Worm (Caenorhabditis elegans) whole organism, young adult: ENCODE measurements around the gene cest-2.1.

Source experiments
- C06A6.2 ChIP-seq: fragments of 200-800 bp; sonication (Bioruptor generic); conservative IDR thresholded peaks from 2 replicates; pipeline ENCODE4 v1.3.6; 2022; ENCODE audit warnings: missing genetic modification characterization, missing compliant biosample characterization
- F57A8.1 ChIP-seq: fragments of 200-800 bp; sonication (Bioruptor generic); optimal IDR thresholded peaks from 2 replicates; lab custom pipeline; 2018; ENCODE audit warnings: mild to moderate bottlenecking, missing genetic modification characterization, moderate library complexity, missing compliant biosample characterization
- F57C9.4 ChIP-seq: sonication (generic microtip); optimal IDR thresholded peaks from 2 replicates; lab custom pipeline; 2017; ENCODE audit warnings: mild to moderate bottlenecking, missing genetic modification characterization, missing compliant biosample characterization
- Y53G8AR.9 ChIP-seq: fragments of 200-800 bp; sonication (Bioruptor generic); conservative IDR thresholded peaks from 2 replicates; pipeline ENCODE4 v1.3.6; 2022; ENCODE audit warnings: missing genetic modification reagents, missing genetic modification characterization, missing compliant biosample characterization
- ama-1 ChIP-seq, 3 experiments: fragments of 150-350 bp in 1 of 3; sonication (generic microtip) in 2 of 3; optimal IDR thresholded peaks; 2 replicates each; lab custom pipeline; 2014 to 2018; ENCODE audit warnings: missing biosample characterization in 2 of 3, missing genetic modification characterization in 2 of 3, missing genetic modification reagents in 2 of 3
- egl-18 ChIP-seq: fragments of 200-800 bp; sonication (Bioruptor generic); IDR thresholded peaks from 2 replicates; pipeline ENCODE4 v1.3.6; 2022; ENCODE audit warnings: missing genetic modification reagents, missing genetic modification characterization, missing compliant biosample characterization
- egl-44 ChIP-seq: fragments of 200-800 bp; sonication (Bioruptor generic); IDR thresholded peaks from 2 replicates; pipeline ENCODE4 v1.3.6; 2022; ENCODE audit warnings: missing genetic modification reagents, missing genetic modification characterization, missing compliant biosample characterization
- fkh-3 ChIP-seq: sonication (generic microtip); optimal IDR thresholded peaks from 2 replicates; lab custom pipeline; 2016; ENCODE audit warnings: mild to moderate bottlenecking, missing genetic modification characterization, missing compliant biosample characterization
- hlh-26 ChIP-seq: fragments of 200-800 bp; sonication (Bioruptor generic); conservative IDR thresholded peaks from 2 replicates; pipeline ENCODE4 v1.3.6; 2022; ENCODE audit warnings: missing genetic modification reagents, missing genetic modification characterization, missing compliant biosample characterization
- rpc-1 ChIP-seq, 2 experiments: fragments of 150-350 bp in 1 of 2; sonication (generic microtip) in 1 of 2; optimal IDR thresholded peaks; 2 replicates each; lab custom pipeline; 2014 to 2018; ENCODE audit warnings: missing biosample characterization in 1 of 2, missing genetic modification characterization in 1 of 2, missing genetic modification reagents in 1 of 2, missing genotype in 1 of 2
- ztf-25 ChIP-seq: fragments of 200-800 bp; sonication (Bioruptor generic); IDR thresholded peaks from 2 replicates; pipeline ENCODE4 v1.3.6; 2022; ENCODE audit warnings: missing genetic modification reagents, missing genetic modification characterization, missing compliant biosample characterization

DNA sequence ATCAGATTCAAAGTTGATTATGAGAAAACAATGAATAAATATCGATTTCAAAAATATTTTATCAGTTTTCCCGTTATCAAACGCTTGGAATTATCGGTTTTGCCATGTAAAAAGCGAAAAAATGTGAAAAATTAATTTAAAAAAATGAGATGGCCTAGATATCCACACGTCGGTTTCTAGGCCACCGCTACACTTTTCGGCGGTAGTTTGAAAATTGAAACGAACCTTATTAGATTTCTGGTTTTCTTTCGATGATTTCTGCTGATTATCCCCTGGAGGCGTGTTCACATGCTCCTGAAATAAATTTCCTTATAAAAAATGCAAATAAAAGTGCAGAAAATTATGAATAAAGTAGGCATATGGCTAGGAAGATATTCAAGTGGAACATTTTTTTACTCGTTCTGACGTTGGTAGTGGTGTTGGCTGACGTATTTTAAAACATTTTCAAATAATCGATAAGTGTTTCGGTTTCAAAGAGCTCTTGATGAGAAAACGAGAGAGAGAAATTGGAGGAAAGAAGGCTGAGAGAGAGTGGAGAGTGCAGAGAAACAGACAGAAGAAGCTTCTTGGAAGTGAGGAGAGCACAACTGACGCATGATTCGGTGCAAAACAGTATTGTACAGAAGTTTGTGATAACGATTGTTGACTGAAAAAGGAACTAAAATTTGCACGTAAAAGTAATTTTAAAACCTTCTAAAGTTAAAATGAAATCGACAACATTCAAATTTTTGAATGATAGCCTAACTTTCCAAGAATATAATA, 38.1 kb downstream of the cest-2.1 start:
- TF ChIP-seq F57C9.4, result no peak
- TF ChIP-seq ztf-25 (GFP tag; lab: Robert Waterston, UW), result no peak
- TF ChIP-seq C06A6.2 (GFP tag; lab: Robert Waterston, UW), result no peak
- TF ChIP-seq Y53G8AR.9 (GFP tag; lab: Robert Waterston, UW), result no peak
- no peak for TF ChIP-seq F57A8.1 (GFP tag; lab: Kevin White, UChicago)
- no peak for TF ChIP-seq fkh-3 (tag; lab: Kevin White, UChicago)
- no peak for TF ChIP-seq ama-1 (optimal IDR thresholded peaks at IDR 0.05; lab: Kevin White, UChicago)
- no peak for TF ChIP-seq ama-1 (GFP tag; optimal IDR thresholded peaks at IDR 0.05; lab: Kevin White, UChicago)
- TF ChIP-seq rpc-1 (optimal IDR thresholded peaks at IDR 0.05; lab: Kevin White, UChicago), result no peak
- no peak for TF ChIP-seq rpc-1 (tag; optimal IDR thresholded peaks at IDR 0.05; lab: Kevin White, UChicago)
- no peak for TF ChIP-seq egl-18 (GFP tag; lab: Robert Waterston, UW)
- no peak for TF ChIP-seq hlh-26
- no peak for TF ChIP-seq egl-44 (GFP tag; lab: Robert Waterston, UW)
